Worm (Caenorhabditis elegans): ENCODE results near the gene T20B12.7.

ce11 chrIII:7358627-7359026 lies 20.2 kb downstream of the T20B12.7 start:
- no peak for TF ChIP-seq ztf-29 (GFP tag; IDR thresholded peaks at IDR 0.05)
- no peak for TF ChIP-seq ztf-23 (GFP tag; IDR thresholded peaks at IDR 0.05)
- no peak for TF ChIP-seq cog-1 (tag; optimal IDR thresholded peaks at IDR 0.05)
- no peak for TF ChIP-seq ref-1 (GFP tag; conservative IDR thresholded peaks at IDR 0.05)
